Worm (Caenorhabditis elegans) whole organism, L4 larva: ENCODE measurements around the gene nas-32.

Experiments used
- F10B5.3 ChIP-seq: sonication (generic microtip); optimal IDR thresholded peaks from 2 replicates; lab custom pipeline; 2016; ENCODE audit warnings: mild to moderate bottlenecking, missing genetic modification characterization, missing compliant biosample characterization
- F26F4.8 ChIP-seq: fragments of 200-800 bp; sonication (Bioruptor generic); conservative IDR thresholded peaks from 2 replicates; pipeline ENCODE4 v1.3.6; 2022; ENCODE audit warnings: missing genetic modification characterization, missing compliant biosample characterization
- F44E2.7 ChIP-seq: fragments of 200-800 bp; sonication (Bioruptor generic); IDR thresholded peaks from 2 replicates; pipeline ENCODE4 v2.1.2; 2022; ENCODE audit warnings: missing genetic modification characterization, missing compliant biosample characterization
- F49E8.2 ChIP-seq: sonication (generic microtip); optimal IDR thresholded peaks from 2 replicates; lab custom pipeline; 2016; ENCODE audit warnings: missing compliant biosample characterization, mild to moderate bottlenecking, missing genetic modification characterization, borderline replicate concordance
- R02D3.7 ChIP-seq: fragments of 150-350 bp; sonication (generic microtip); optimal IDR thresholded peaks from 3 replicates; lab custom pipeline; 2014; ENCODE audit warnings: missing biosample characterization, missing genetic modification characterization
- T20F7.1 ChIP-seq: fragments of 200-800 bp; sonication (Bioruptor generic); optimal IDR thresholded peaks from 2 replicates; lab custom pipeline; 2018; ENCODE audit warnings: mild to moderate bottlenecking, missing genetic modification characterization, missing compliant biosample characterization
- Y48G9A.11 ChIP-seq: fragments of 200-800 bp; sonication (Bioruptor generic); IDR thresholded peaks from 2 replicates; pipeline ENCODE4 v1.3.6; 2022; ENCODE audit warnings: missing genetic modification reagents, missing genetic modification characterization, missing compliant biosample characterization
- Y75B8A.6 ChIP-seq: fragments of 200-800 bp; sonication (Bioruptor generic); IDR thresholded peaks from 2 replicates; pipeline ENCODE4 v1.3.6; 2022; ENCODE audit warnings: missing genetic modification reagents, missing genetic modification characterization, missing compliant biosample characterization
- ZK337.2 ChIP-seq: fragments of 200-800 bp; sonication (Bioruptor generic); IDR thresholded peaks from 2 replicates; pipeline ENCODE4 v1.3.6; 2022; ENCODE audit warnings: missing genetic modification reagents, missing genetic modification characterization, missing compliant biosample characterization
- arid-1 ChIP-seq: fragments of 200-800 bp; sonication (Bioruptor generic); conservative IDR thresholded peaks from 2 replicates; pipeline ENCODE4 v1.3.6; 2022; ENCODE audit warnings: missing genetic modification reagents, missing genetic modification characterization, missing compliant biosample characterization
- attf-4 ChIP-seq: sonication (generic microtip); optimal IDR thresholded peaks from 3 replicates; lab custom pipeline; 2017; ENCODE audit warnings: missing biosample characterization, missing genetic modification characterization
- ceh-44 ChIP-seq: fragments of 200-800 bp; sonication (Bioruptor generic); IDR thresholded peaks from 2 replicates; pipeline ENCODE4 v1.3.6; 2022; ENCODE audit warnings: missing genetic modification reagents, missing genetic modification characterization, missing compliant biosample characterization
- dmd-6 ChIP-seq: fragments of 200-800 bp; sonication (Bioruptor generic); IDR thresholded peaks from 2 replicates; pipeline ENCODE4 v1.3.6; 2022; ENCODE audit warnings: missing genetic modification reagents, missing genetic modification characterization, missing compliant biosample characterization
- egl-43 ChIP-seq: fragments of 200-800 bp; sonication (Bioruptor generic); IDR thresholded peaks from 2 replicates; pipeline ENCODE4 v1.3.6; 2022; ENCODE audit warnings: missing genetic modification reagents, missing genetic modification characterization, missing compliant biosample characterization
- fos-1 ChIP-seq: fragments of 150-350 bp; optimal IDR thresholded peaks from 2 replicates; lab custom pipeline; 2014; ENCODE audit warnings: missing biosample characterization, missing genetic modification characterization
- hmg-1.1 ChIP-seq: fragments of 200-800 bp; sonication (Bioruptor generic); IDR thresholded peaks from 2 replicates; pipeline ENCODE4 v1.3.6; 2022; ENCODE audit warnings: missing genetic modification reagents, missing genetic modification characterization, missing compliant biosample characterization
- lim-7 ChIP-seq: fragments of 200-800 bp; sonication (Bioruptor generic); IDR thresholded peaks from 2 replicates; pipeline ENCODE4 v1.3.6; 2022; ENCODE audit warnings: missing genetic modification characterization, missing compliant biosample characterization
- lin-1 ChIP-seq: fragments of 200-800 bp; sonication (Bioruptor generic); IDR thresholded peaks from 2 replicates; pipeline ENCODE4 v1.3.6; 2022; ENCODE audit warnings: missing genetic modification reagents, missing genetic modification characterization, missing compliant biosample characterization
- lin-38 ChIP-seq: fragments of 200-800 bp; sonication (Bioruptor generic); IDR thresholded peaks from 2 replicates; pipeline ENCODE4 v1.3.6; 2022; ENCODE audit warnings: missing genetic modification reagents, missing genetic modification characterization, missing compliant biosample characterization
- lir-3 ChIP-seq: sonication (generic microtip); optimal IDR thresholded peaks from 2 replicates; lab custom pipeline; 2016; ENCODE audit warnings: mild to moderate bottlenecking, missing genetic modification characterization, missing compliant biosample characterization
- madf-5 ChIP-seq, 2 experiments: fragments of 200-800 bp; sonication (Bioruptor generic); IDR thresholded peaks; 2 replicates each; pipeline ENCODE4 v1.3.6; 2022; ENCODE audit warnings: missing compliant biosample characterization in 2 of 2, missing genetic modification characterization in 2 of 2
- mdt-29 ChIP-seq: fragments of 200-800 bp; sonication (Bioruptor generic); IDR thresholded peaks from 2 replicates; pipeline ENCODE4 v1.3.6; 2022; ENCODE audit warnings: missing genetic modification reagents, missing genetic modification characterization, missing compliant biosample characterization
- mes-2 ChIP-seq: sonication (generic microtip); optimal IDR thresholded peaks from 2 replicates; lab custom pipeline; 2016; ENCODE audit warnings: missing genotype, mild to moderate bottlenecking, missing genetic modification characterization, missing compliant biosample characterization; ENCODE audit not compliant: poor library complexity, severe bottlenecking
- nhr-10 ChIP-seq: fragments of 150-350 bp; optimal IDR thresholded peaks from 2 replicates; lab custom pipeline; 2014; ENCODE audit warnings: missing biosample characterization, missing genetic modification characterization
- pha-4 ChIP-seq, 2 experiments: fragments of 150-350 bp in 1 of 2; fragments of 200-800 bp in 1 of 2; sonication (Bioruptor generic) in 1 of 2; IDR thresholded peaks in 1 of 2; optimal IDR thresholded peaks in 1 of 2; 2 replicates each; pipeline versions ENCODE4 v1.3.6 to Lab custom; 2014 to 2022; ENCODE audit warnings: missing genetic modification characterization in 2 of 2, missing genetic modification reagents in 2 of 2, missing biosample characterization in 1 of 2, missing compliant biosample characterization in 1 of 2
- saeg-2 ChIP-seq: fragments of 200-800 bp; sonication (Bioruptor generic); IDR thresholded peaks from 2 replicates; pipeline ENCODE4 v1.3.6; 2022; ENCODE audit warnings: missing genetic modification reagents, missing genetic modification characterization, missing compliant biosample characterization
- set-16 ChIP-seq: fragments of 200-800 bp; sonication (Bioruptor generic); IDR thresholded peaks from 2 replicates; pipeline ENCODE4 v1.3.6; 2022; ENCODE audit warnings: missing genetic modification reagents, missing genetic modification characterization, missing compliant biosample characterization
- snpc-1.2 ChIP-seq: fragments of 200-800 bp; sonication (Bioruptor generic); IDR thresholded peaks from 2 replicates; pipeline ENCODE4 v1.3.6; 2022; ENCODE audit warnings: missing genetic modification reagents, missing genetic modification characterization, missing compliant biosample characterization
- snpc-4 ChIP-seq: fragments of 150-350 bp; optimal IDR thresholded peaks from 2 replicates; lab custom pipeline; 2014; ENCODE audit warnings: missing biosample characterization, missing genetic modification characterization
- spr-1 ChIP-seq: sonication (generic microtip); optimal IDR thresholded peaks from 2 replicates; lab custom pipeline; 2016; ENCODE audit warnings: mild to moderate bottlenecking, missing genetic modification characterization, missing compliant biosample characterization
- tra-1 ChIP-seq: fragments of 200-800 bp; sonication (Bioruptor generic); IDR thresholded peaks from 2 replicates; pipeline ENCODE4 v1.3.6; 2022; ENCODE audit warnings: missing genetic modification reagents, missing genetic modification characterization, missing compliant biosample characterization
- unc-62 ChIP-seq, 3 experiments: fragments of 150-350 bp in 1 of 3; sonication (generic microtip); optimal IDR thresholded peaks in 2 of 3; peaks in 1 of 3; 1 replicate in 1 of 3; 2 replicates in 2 of 3; lab custom pipeline; 2014 to 2017; ENCODE audit warnings: missing biosample characterization in 3 of 3, missing genetic modification characterization in 3 of 3, missing genetic modification reagents in 3 of 3, missing genotype in 1 of 3
- vab-7 ChIP-seq: fragments of 200-800 bp; sonication (Bioruptor generic); IDR thresholded peaks from 2 replicates; pipeline ENCODE4 v1.3.6; 2022; ENCODE audit warnings: missing genetic modification reagents, missing genetic modification characterization, missing compliant biosample characterization
- zag-1 ChIP-seq: fragments of 150-350 bp; optimal IDR thresholded peaks from 2 replicates; lab custom pipeline; 2014; ENCODE audit warnings: missing biosample characterization, missing genetic modification characterization
- zfp-2 ChIP-seq: sonication (generic microtip); optimal IDR thresholded peaks from 2 replicates; lab custom pipeline; 2016; ENCODE audit warnings: mild to moderate bottlenecking, missing genetic modification characterization, missing compliant biosample characterization
- zip-11 ChIP-seq: fragments of 200-800 bp; sonication (Bioruptor generic); IDR thresholded peaks from 2 replicates; pipeline ENCODE4 v1.3.6; 2022; ENCODE audit warnings: missing genetic modification characterization, missing compliant biosample characterization
- ztf-7 ChIP-seq: fragments of 150-350 bp; optimal IDR thresholded peaks from 2 replicates; lab custom pipeline; 2014; ENCODE audit warnings: missing biosample characterization, missing genetic modification characterization

nas-32 gene

ce11 chrV:875945-876344, 23.0 kb downstream of the nas-32 start, which contains the start of gene T02B11.9:
Gene T02B11.9, plus strand, starts transcription at chrV:876245.
- no peak for TF ChIP-seq set-16

ce11 chrV:871029-871428, 28.0 kb downstream of the nas-32 start, which contains the start of gene T02B11.4:
Gene T02B11.4, minus strand, starts transcription at chrV:871129.
- no peak for TF ChIP-seq F10B5.3
- no peak for TF ChIP-seq nhr-10 (tag; lab: Kevin White, UChicago)
- TF ChIP-seq ztf-7 (tag; lab: Kevin White, UChicago), result no peak
- no peak for TF ChIP-seq lim-7 (GFP tag; lab: Robert Waterston, UW)
- no peak for TF ChIP-seq lin-38 (GFP tag; lab: Robert Waterston, UW)
- TF ChIP-seq mes-2 (tag; lab: Kevin White, UChicago), result no peak
- no peak for TF ChIP-seq zfp-2 (tag; lab: Kevin White, UChicago)
- no peak for TF ChIP-seq egl-43 (GFP tag; lab: Robert Waterston, UW)
- no peak for TF ChIP-seq lin-1 (GFP tag; lab: Robert Waterston, UW)
- TF ChIP-seq spr-1 (tag; lab: Kevin White, UChicago), result no peak

- TF ChIP-seq snpc-1.2 (no peak), fos-1 (tag; lab: Kevin White, UChicago) (no peak), madf-5 (GFP tag; IDR thresholded peaks at IDR 0.05; lab: Robert Waterston, UW) (no peak)
Observed at ce11 chrV:866729-867128, 32.3 kb downstream of the nas-32 start, which contains the start of gene T02B11.3. Gene T02B11.3, minus strand, starts transcription at chrV:866829.

- TF ChIP-seq lin-38 (GFP tag; lab: Robert Waterston, UW) (peak; percentile 74), T20F7.1 (GFP tag; lab: Kevin White, UChicago) (no peak), egl-43 (GFP tag; lab: Robert Waterston, UW) (peak; percentile 75), lir-3 (tag; lab: Kevin White, UChicago) (no peak), F44E2.7 (0 out of 2 replicates have a peak, but pooled peaks have one; percentile 25), ceh-44 (GFP tag; lab: Robert Waterston, UW) (0 out of 2 replicates have a peak, but pooled peaks have one; percentile 25), Y75B8A.6 (0 out of 2 replicates have a peak, but pooled peaks have one; percentile 12), arid-1 (GFP tag; lab: Robert Waterston, UW) (0 out of 2 replicates have a peak, but pooled peaks have one; percentile 8), madf-5 (GFP tag; IDR thresholded peaks at IDR 0.05; lab: Robert Waterston, UW) (no peak; a peak in 1 of 4 replicates), pha-4 (GFP tag; IDR thresholded peaks at IDR 0.05; lab: Robert Waterston, UW) (0 out of 2 replicates have a peak, but pooled peaks have one; percentile 57), pha-4 (tag; optimal IDR thresholded peaks at IDR 0.05; lab: Kevin White, UChicago) (no peak), F26F4.8 (GFP tag; lab: Robert Waterston, UW) (peak; percentile 73), ZK337.2 (GFP tag; lab: Robert Waterston, UW) (peak; percentile 48; the same call in 1 of the 2 replicates), lim-7 (GFP tag; lab: Robert Waterston, UW) (peak; percentile 40; the same call in 1 of the 2 replicates), saeg-2 (GFP tag; lab: Robert Waterston, UW) (0 out of 2 replicates have a peak, but pooled peaks have one; percentile 19), Y48G9A.11 (GFP tag; lab: Robert Waterston, UW) (0 out of 2 replicates have a peak, but pooled peaks have one; percentile 43), zag-1 (tag; lab: Kevin White, UChicago) (no peak), hmg-1.1 (GFP tag; lab: Robert Waterston, UW) (no peak), attf-4 (tag; lab: Kevin White, UChicago) (no peak), vab-7 (GFP tag; lab: Robert Waterston, UW) (peak; percentile 48; the same call in 1 of the 2 replicates), unc-62 (GFP tag; optimal IDR thresholded peaks at IDR 0.05 in 1 of 2; lab: Kevin White, UChicago) (no peak), unc-62 (tag; optimal IDR thresholded peaks at IDR 0.05; lab: Kevin White, UChicago) (no peak), snpc-1.2 (peak; percentile 74), F49E8.2 (tag; lab: Kevin White, UChicago) (peak; percentile 8), tra-1 (GFP tag; lab: Robert Waterston, UW) (peak; percentile 40; the same call in 1 of the 2 replicates), mdt-29 (GFP tag; lab: Robert Waterston, UW) (peak; percentile 58), dmd-6 (GFP tag; lab: Robert Waterston, UW) (peak; percentile 24; the same call in 1 of the 2 replicates), R02D3.7 (tag; lab: Kevin White, UChicago) (no peak), lin-1 (GFP tag; lab: Robert Waterston, UW) (peak; percentile 44; the same call in 1 of the 2 replicates), snpc-4 (tag; lab: Kevin White, UChicago) (peak; percentile 80), zip-11 (no peak), spr-1 (tag; lab: Kevin White, UChicago) (no peak)
- TF ChIP-seq, all 104 proteins: peak for 20
Observed at ce11 chrV:858841-859456, 40.0 kb downstream of the nas-32 start.
